Fruit fly (Drosophila melanogaster) whole organism, embryonic: ENCODE results near the gene Acat2.

Source experiments
- Adf1 ChIP-seq: fragments of 200-800 bp; sonication (Bioruptor generic); IDR thresholded peaks from 2 replicates; pipeline ENCODE4 v1.3.6; 2022; ENCODE audit warnings: missing biosample characterization, missing genetic modification characterization
- B-H2 ChIP-seq: fragments of 200-800 bp; sonication (Bioruptor generic); optimal IDR thresholded peaks from 2 replicates; lab custom pipeline; 2018; ENCODE audit warnings: missing biosample characterization, mild to moderate bottlenecking, missing genetic modification characterization
- CG10209 ChIP-seq: fragments of 200-800 bp; sonication (Bioruptor generic); optimal IDR thresholded peaks from 3 replicates; lab custom pipeline; 2017; ENCODE audit warnings: missing biosample characterization, mild to moderate bottlenecking, missing genetic modification characterization, missing genetic modification reagents
- CG10274 ChIP-seq: fragments of 200-800 bp; sonication (Bioruptor generic); optimal IDR thresholded peaks from 3 replicates; lab custom pipeline; 2017; ENCODE audit warnings: missing biosample characterization, mild to moderate bottlenecking, missing genetic modification characterization
- CG10431 ChIP-seq: fragments of 200-800 bp; sonication (Bioruptor generic); optimal IDR thresholded peaks from 3 replicates; lab custom pipeline; 2018; ENCODE audit warnings: missing biosample characterization, mild to moderate bottlenecking, missing genetic modification characterization
- CG12942 ChIP-seq: fragments of 200-800 bp; sonication (Bioruptor generic); optimal IDR thresholded peaks from 3 replicates; lab custom pipeline; 2016; ENCODE audit warnings: missing biosample characterization, missing genetic modification characterization
- CG14667 ChIP-seq: fragments of 200-800 bp; sonication (Bioruptor generic); IDR thresholded peaks from 2 replicates; pipeline ENCODE4 v1.3.6; 2022; ENCODE audit warnings: missing biosample characterization, missing genetic modification characterization
- CG15479 ChIP-seq: fragments of 200-800 bp; sonication (Bioruptor generic); optimal IDR thresholded peaks from 3 replicates; lab custom pipeline; 2019; ENCODE audit warnings: missing biosample characterization, mild to moderate bottlenecking, missing genetic modification characterization, moderate library complexity
- CG2120 ChIP-seq: fragments of 200-800 bp; sonication (Bioruptor generic); optimal IDR thresholded peaks from 3 replicates; lab custom pipeline; 2016; ENCODE audit warnings: missing biosample characterization, missing genetic modification characterization
- CG2678 ChIP-seq: fragments of 200-800 bp; sonication (Bioruptor generic); optimal IDR thresholded peaks from 3 replicates; lab custom pipeline; 2019; ENCODE audit warnings: missing biosample characterization, mild to moderate bottlenecking, missing genetic modification characterization, moderate library complexity
- CG2875 ChIP-seq: fragments of 200-800 bp; sonication (Bioruptor generic); optimal IDR thresholded peaks from 2 replicates; lab custom pipeline; 2017; ENCODE audit warnings: missing biosample characterization, mild to moderate bottlenecking, missing genetic modification characterization, missing genetic modification reagents
- CG31388 ChIP-seq: fragments of 200-800 bp; sonication (Bioruptor generic); optimal IDR thresholded peaks from 2 replicates; lab custom pipeline; 2016; ENCODE audit warnings: missing biosample characterization, missing genetic modification characterization
- CG32767 ChIP-seq: fragments of 200-800 bp; sonication (Bioruptor generic); IDR thresholded peaks from 2 replicates; pipeline ENCODE4 v1.3.6; 2022; ENCODE audit warnings: missing biosample characterization, missing genetic modification characterization
- CG3995 ChIP-seq: fragments of 200-800 bp; sonication (Bioruptor generic); optimal IDR thresholded peaks from 3 replicates; lab custom pipeline; 2016; ENCODE audit warnings: missing biosample characterization, missing genetic modification characterization
- CG42726 ChIP-seq: fragments of 200-800 bp; sonication (Bioruptor generic); IDR thresholded peaks from 2 replicates; pipeline ENCODE4 v1.3.6; 2022; ENCODE audit warnings: missing biosample characterization, missing genetic modification characterization; ENCODE audit not compliant: partially characterized antibody
- CG43689 ChIP-seq: fragments of 200-800 bp; sonication (Bioruptor generic); IDR thresholded peaks from 2 replicates; pipeline ENCODE4 v1.3.6; 2022; ENCODE audit warnings: missing biosample characterization, missing genetic modification characterization
- CG4854 ChIP-seq: fragments of 200-800 bp; sonication (Bioruptor generic); optimal IDR thresholded peaks from 2 replicates; lab custom pipeline; 2016; ENCODE audit warnings: missing biosample characterization, missing genetic modification characterization, inconsistent platforms
- CG5180 ChIP-seq: fragments of 200-800 bp; sonication (Bioruptor generic); optimal IDR thresholded peaks from 3 replicates; lab custom pipeline; 2017; ENCODE audit warnings: missing biosample characterization, missing genetic modification characterization, mild to moderate bottlenecking, moderate library complexity, missing genetic modification reagents
- CG6791 ChIP-seq: fragments of 200-800 bp; sonication (Bioruptor generic); IDR thresholded peaks from 3 replicates; pipeline ENCODE4 v1.3.6; 2022; ENCODE audit warnings: missing biosample characterization, missing genetic modification characterization; ENCODE audit not compliant: partially characterized antibody
- CG6813 ChIP-seq: fragments of 200-800 bp; sonication (Bioruptor generic); optimal IDR thresholded peaks from 2 replicates; lab custom pipeline; 2017; ENCODE audit warnings: missing biosample characterization, missing genetic modification characterization, mild to moderate bottlenecking, moderate library complexity, missing genetic modification reagents
- CG6854 ChIP-seq: fragments of 200-800 bp; sonication (Bioruptor generic); optimal IDR thresholded peaks from 3 replicates; lab custom pipeline; 2017; ENCODE audit warnings: missing biosample characterization, mild to moderate bottlenecking, missing genetic modification characterization
- CG8089 ChIP-seq: fragments of 200-800 bp; sonication (Bioruptor generic); optimal IDR thresholded peaks from 3 replicates; lab custom pipeline; 2016; ENCODE audit warnings: missing biosample characterization, missing genetic modification characterization
- CG8388 ChIP-seq: fragments of 200-800 bp; sonication (Bioruptor generic); optimal IDR thresholded peaks from 2 replicates; lab custom pipeline; 2019; ENCODE audit warnings: missing biosample characterization, mild to moderate bottlenecking, missing genetic modification characterization, moderate library complexity
- CG9797 ChIP-seq: fragments of 200-800 bp; sonication (Bioruptor generic); optimal IDR thresholded peaks from 3 replicates; lab custom pipeline; 2018; ENCODE audit warnings: missing biosample characterization, mild to moderate bottlenecking, missing genetic modification characterization
- CG9932 ChIP-seq: fragments of 200-800 bp; sonication (Bioruptor generic); IDR thresholded peaks from 2 replicates; pipeline ENCODE4 v1.3.6; 2022; ENCODE audit warnings: missing biosample characterization, missing genetic modification characterization
- CHES-1-like ChIP-seq: fragments of 200-800 bp; sonication (Bioruptor generic); optimal IDR thresholded peaks from 2 replicates; lab custom pipeline; 2016; ENCODE audit warnings: missing biosample characterization, missing genetic modification characterization
- CkIIα-i1 ChIP-seq: fragments of 200-800 bp; sonication (Bioruptor generic); IDR thresholded peaks from 2 replicates; pipeline ENCODE4 v1.3.6; 2022; ENCODE audit warnings: missing biosample characterization, missing genetic modification characterization
- Dad ChIP-seq: fragments of 200-800 bp; sonication (Bioruptor generic); optimal IDR thresholded peaks from 3 replicates; lab custom pipeline; 2016; ENCODE audit warnings: missing biosample characterization, missing genetic modification characterization
- Dll ChIP-seq: fragments of 200-800 bp; sonication (Bioruptor generic); IDR thresholded peaks from 4 replicates; pipeline ENCODE4 v1.3.6; 2022; ENCODE audit warnings: missing biosample characterization, missing genetic modification characterization; ENCODE audit not compliant: partially characterized antibody
- Doc2 ChIP-seq: fragments of 200-800 bp; sonication (Bioruptor generic); IDR thresholded peaks from 2 replicates; pipeline ENCODE4 v1.3.6; 2022; ENCODE audit warnings: missing biosample characterization, missing genetic modification characterization
- Nf-YB ChIP-seq: fragments of 200-800 bp; sonication (Bioruptor generic); optimal IDR thresholded peaks from 3 replicates; lab custom pipeline; 2019; ENCODE audit warnings: missing biosample characterization, mild to moderate bottlenecking, missing genetic modification characterization, moderate library complexity
- Oaz ChIP-seq: fragments of 200-800 bp; sonication (Bioruptor generic); IDR thresholded peaks from 2 replicates; pipeline ENCODE4 v1.3.6; 2022; ENCODE audit warnings: missing biosample characterization, missing genetic modification characterization
- Oli ChIP-seq: fragments of 200-800 bp; sonication (Bioruptor generic); optimal IDR thresholded peaks from 2 replicates; lab custom pipeline; 2018; ENCODE audit warnings: missing biosample characterization, mild to moderate bottlenecking, missing genetic modification characterization, moderate library complexity
- Optix ChIP-seq: fragments of 200-800 bp; sonication (Bioruptor generic); IDR thresholded peaks from 3 replicates; pipeline ENCODE4 v1.3.6; 2022; ENCODE audit warnings: missing biosample characterization, missing genetic modification characterization
- Sox100B ChIP-seq: fragments of 200-800 bp; sonication (Bioruptor generic); optimal IDR thresholded peaks from 3 replicates; lab custom pipeline; 2018; ENCODE audit warnings: missing biosample characterization, mild to moderate bottlenecking, missing genetic modification characterization
- Vsx1 ChIP-seq: fragments of 200-800 bp; sonication (Bioruptor generic); optimal IDR thresholded peaks from 2 replicates; lab custom pipeline; 2017; ENCODE audit warnings: missing biosample characterization, mild to moderate bottlenecking, missing genetic modification characterization, missing genetic modification reagents
- YL-1 ChIP-seq: fragments of 200-800 bp; sonication (Bioruptor generic); optimal IDR thresholded peaks from 3 replicates; lab custom pipeline; 2017; ENCODE audit warnings: missing biosample characterization, mild to moderate bottlenecking, missing genetic modification characterization
- crol ChIP-seq: fragments of 200-800 bp; sonication (Bioruptor generic); IDR thresholded peaks from 2 replicates; pipeline ENCODE4 v1.3.6; 2022; ENCODE audit warnings: missing biosample characterization, missing genetic modification characterization
- fru ChIP-seq: fragments of >200 bp; optimal IDR thresholded peaks from 2 replicates; lab custom pipeline; 2017
- gt ChIP-seq: fragments of 200-800 bp; sonication (Bioruptor generic); IDR thresholded peaks from 2 replicates; pipeline ENCODE4 v1.3.6; 2022; ENCODE audit warnings: missing biosample characterization, missing genetic modification characterization
- h ChIP-seq: fragments of >200 bp; optimal IDR thresholded peaks from 2 replicates; lab custom pipeline; 2017
- hth ChIP-seq: fragments of >200 bp; optimal IDR thresholded peaks from 2 replicates; lab custom pipeline; 2017; ENCODE audit warnings: inconsistent platforms
- org-1 ChIP-seq: fragments of 200-800 bp; sonication (Bioruptor generic); optimal IDR thresholded peaks from 2 replicates; lab custom pipeline; 2017; ENCODE audit warnings: missing biosample characterization, missing genetic modification characterization
- run ChIP-seq: fragments of 200-800 bp; sonication (Bioruptor generic); optimal IDR thresholded peaks from 3 replicates; lab custom pipeline; 2018; ENCODE audit warnings: missing biosample characterization, mild to moderate bottlenecking, missing genetic modification characterization
- sna ChIP-seq: fragments of 200-800 bp; sonication (Bioruptor generic); IDR thresholded peaks from 2 replicates; pipeline ENCODE4 v1.3.6; 2022; ENCODE audit warnings: missing biosample characterization, missing genetic modification characterization; ENCODE audit not compliant: partially characterized antibody
- sug ChIP-seq: fragments of 200-800 bp; optimal IDR thresholded peaks from 2 replicates; lab custom pipeline; 2019; ENCODE audit warnings: missing biosample characterization, mild to moderate bottlenecking, missing genetic modification characterization, moderate library complexity
- tap ChIP-seq: fragments of 200-800 bp; optimal IDR thresholded peaks from 3 replicates; lab custom pipeline; 2019; ENCODE audit warnings: missing biosample characterization, mild to moderate bottlenecking, missing genetic modification characterization, moderate library complexity
- tgo ChIP-seq: fragments of 200-800 bp; sonication (Bioruptor generic); IDR thresholded peaks from 3 replicates; pipeline ENCODE4 v1.3.6; 2022; ENCODE audit warnings: missing biosample characterization, missing genetic modification characterization
- tin ChIP-seq: fragments of 200-800 bp; sonication (Bioruptor generic); optimal IDR thresholded peaks from 3 replicates; lab custom pipeline; 2016; ENCODE audit warnings: missing biosample characterization, missing genetic modification characterization
- tup ChIP-seq: fragments of 200-800 bp; sonication (Bioruptor generic); optimal IDR thresholded peaks from 2 replicates; lab custom pipeline; 2016; ENCODE audit warnings: missing biosample characterization, mild to moderate bottlenecking, missing genetic modification characterization, moderate library complexity
- twi ChIP-seq: fragments of 200-800 bp; optimal IDR thresholded peaks from 2 replicates; lab custom pipeline; 2019; ENCODE audit warnings: missing biosample characterization, mild to moderate bottlenecking, missing genetic modification characterization, moderate library complexity
- zen ChIP-seq: fragments of 200-800 bp; sonication (Bioruptor generic); optimal IDR thresholded peaks from 3 replicates; lab custom pipeline; 2018; ENCODE audit warnings: missing biosample characterization, mild to moderate bottlenecking, missing genetic modification characterization, moderate library complexity

Gene Acat2

DNA sequence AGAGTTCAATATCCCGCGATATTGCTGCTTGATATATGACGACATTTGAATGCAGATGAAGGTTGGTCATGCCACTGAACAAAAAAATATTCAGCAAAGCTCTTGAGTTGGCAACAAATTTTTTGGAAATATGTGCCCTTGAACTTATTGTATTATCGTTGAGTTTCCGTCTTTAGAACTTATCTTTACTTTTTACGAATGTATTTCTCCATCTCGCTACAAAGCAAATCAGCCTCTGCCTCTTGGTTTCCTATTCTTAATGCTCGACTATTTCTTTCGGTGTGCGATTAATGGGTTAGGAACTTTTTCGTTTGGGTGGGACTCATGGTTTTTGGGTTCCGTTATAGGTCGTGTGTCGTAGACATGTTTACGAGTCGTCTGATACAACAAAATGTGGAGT lies 20.4 kb downstream of the Acat2 start (continued):
- peak; percentile 75 for TF ChIP-seq twi (tag; lab: Kevin White, UChicago)
- peak; percentile 24; the same call in 1 of the 2 replicates for TF ChIP-seq gt
- peak; percentile 55 for TF ChIP-seq CG10431 (GFP tag; lab: Kevin White, UChicago)
- TF ChIP-seq zen, result peak; percentile 46
- TF ChIP-seq CG12942 (GFP tag; lab: Kevin White, UChicago), result peak; percentile 6
- no peak for TF ChIP-seq Dll (GFP tag; lab: Robert Waterston, UW)
- TF ChIP-seq Sox100B (GFP tag; lab: Kevin White, UChicago), result peak; percentile 61
- no peak for TF ChIP-seq Adf1 (GFP tag; lab: Robert Waterston, UW)
- TF ChIP-seq CG42726 (GFP tag; lab: Robert Waterston, UW), result no peak
- TF ChIP-seq sug (tag; lab: Kevin White, UChicago), result no peak
- TF ChIP-seq B-H2 (GFP tag; lab: Kevin White, UChicago), result no peak
- TF ChIP-seq hth (lab: Kevin White, UChicago), result no peak
- peak; percentile 54 for TF ChIP-seq CG2875
- no peak for TF ChIP-seq CG4854 (GFP tag; lab: Kevin White, UChicago)
- TF ChIP-seq tup (GFP tag; lab: Kevin White, UChicago), result no peak
- peak; percentile 67 for TF ChIP-seq tap (tag; lab: Kevin White, UChicago)
- TF ChIP-seq CG15479 (GFP tag; lab: Kevin White, UChicago), result no peak
- no peak for TF ChIP-seq h (lab: Kevin White, UChicago)
- no peak for TF ChIP-seq run (tag; lab: Kevin White, UChicago)
- no peak for TF ChIP-seq CG43689 (GFP tag; lab: Robert Waterston, UW)
- TF ChIP-seq CG2678 (tag; lab: Kevin White, UChicago), result peak; percentile 76
- peak; percentile 45 for TF ChIP-seq CG2120 (GFP tag; lab: Kevin White, UChicago)
- TF ChIP-seq Dad (GFP tag; lab: Kevin White, UChicago), result peak; percentile 41
- peak; percentile 3 for TF ChIP-seq Vsx1 (GFP tag; lab: Kevin White, UChicago)
- TF ChIP-seq crol (GFP tag; lab: Robert Waterston, UW), result no peak
- peak; percentile 63 for TF ChIP-seq CHES-1-like (GFP tag; lab: Kevin White, UChicago)
- peak; percentile 60; the same call in 1 of the 3 replicates for TF ChIP-seq Optix (GFP tag; lab: Robert Waterston, UW)
- peak; percentile 22; the same call in 1 of the 2 replicates for TF ChIP-seq CG9932 (GFP tag; lab: Robert Waterston, UW)
- peak; percentile 59 for TF ChIP-seq Nf-YB (GFP tag; lab: Kevin White, UChicago)
- TF ChIP-seq YL-1 (GFP tag; lab: Kevin White, UChicago), result no peak
- TF ChIP-seq CG10274 (GFP tag; lab: Kevin White, UChicago), result no peak
- TF ChIP-seq CG3995 (GFP tag; lab: Kevin White, UChicago), result no peak
- TF ChIP-seq CG6791 (GFP tag; lab: Robert Waterston, UW), result no peak
- TF ChIP-seq CG8388 (GFP tag; lab: Kevin White, UChicago), result peak; percentile 80
- no peak for TF ChIP-seq Oaz
- no peak for TF ChIP-seq CkIIα-i1 (GFP tag; lab: Robert Waterston, UW)
- peak; percentile 27; the same call in 1 of the 3 replicates for TF ChIP-seq tgo (GFP tag; lab: Robert Waterston, UW)
- TF ChIP-seq tin (GFP tag; lab: Kevin White, UChicago), result peak; percentile 68
- peak; percentile 82 for TF ChIP-seq Oli (tag; lab: Kevin White, UChicago)
- peak; percentile 73 for TF ChIP-seq CG10209 (GFP tag; lab: Kevin White, UChicago)
- no peak for TF ChIP-seq sna
- no peak for TF ChIP-seq CG14667 (GFP tag; lab: Robert Waterston, UW)
- TF ChIP-seq CG31388 (GFP tag; lab: Kevin White, UChicago), result peak; percentile 18
- no peak for TF ChIP-seq CG9797
- peak; percentile 37 for TF ChIP-seq org-1 (GFP tag; lab: Kevin White, UChicago)
- peak; percentile 75 for TF ChIP-seq CG8089 (GFP tag; lab: Kevin White, UChicago)
- peak; percentile 65; the same call in 1 of the 2 replicates for TF ChIP-seq CG32767 (GFP tag; lab: Robert Waterston, UW)
- no peak for TF ChIP-seq CG5180
- TF ChIP-seq fru (lab: Kevin White, UChicago), result no peak
- TF ChIP-seq Doc2 (GFP tag; lab: Robert Waterston, UW), result no peak
- TF ChIP-seq CG6813 (GFP tag; lab: Kevin White, UChicago), result peak; percentile 59
- TF ChIP-seq CG6854 (GFP tag; lab: Kevin White, UChicago), result no peak
